Worm (Caenorhabditis elegans): ENCODE measurements around the gene C35B1.8.

ce11 chrIV:4115634-4116033, 36.8 kb upstream of the C35B1.8 start, which contains the start of the genes F49F1.4 and F49F1.2:
- no peak for TF ChIP-seq him-1 (tag; optimal IDR thresholded peaks at IDR 0.05)
- no peak for TF ChIP-seq dao-5 (tag; optimal IDR thresholded peaks at IDR 0.05)
- TF ChIP-seq W03F9.2 (tag; optimal IDR thresholded peaks at IDR 0.05), result no peak

All from whole organism, L4/young adult.